Fruit fly (Drosophila melanogaster): ENCODE results near the gene CG32264.

Gene CG32264

DNA sequence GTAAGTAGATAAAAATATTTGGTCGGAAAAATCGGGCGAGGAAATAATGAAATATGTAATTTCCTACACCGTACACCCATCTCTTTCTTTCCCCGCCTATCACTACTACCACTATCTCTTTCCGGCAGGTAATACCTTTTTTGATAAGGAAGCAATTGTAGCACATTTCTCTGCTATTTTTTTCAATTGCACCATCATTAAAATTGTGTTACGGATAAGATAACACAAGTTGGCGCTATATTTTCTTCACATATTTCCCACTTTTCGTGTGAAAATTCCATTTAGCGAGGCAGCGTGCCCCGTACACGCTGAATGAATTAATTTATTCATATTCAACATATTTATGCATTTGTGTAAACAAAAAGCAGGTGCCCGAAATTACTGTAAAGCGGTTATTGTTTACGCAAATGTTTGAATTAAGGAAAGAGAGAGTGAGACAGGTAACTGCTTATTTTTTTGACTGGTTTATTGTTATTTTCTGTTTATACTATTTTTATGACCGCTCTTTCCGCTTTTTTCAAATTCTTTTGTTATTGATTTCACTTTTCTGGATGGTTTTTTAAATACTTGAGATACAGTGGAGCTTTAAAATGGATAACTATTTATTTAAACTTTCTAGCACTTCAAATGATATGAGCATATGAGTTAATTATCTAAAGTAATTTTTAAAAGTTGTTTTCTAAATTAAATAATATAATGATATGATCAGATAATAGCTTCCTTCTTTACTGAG lies 19.7 kb downstream of the CG32264 start (continued):
- TF ChIP-seq bbx (GFP tag; IDR thresholded peaks at IDR 0.05; ENCODE audit: partially characterized antibody) (no peak), scrt (GFP tag; optimal IDR thresholded peaks at IDR 0.05) (no peak), ash1 (GFP tag; optimal IDR thresholded peaks at IDR 0.05) (no peak), al (GFP tag; IDR thresholded peaks at IDR 0.05) (peak; percentile 49; the same call in 1 of the 2 replicates), Nf-YA (GFP tag; IDR thresholded peaks at IDR 0.05) (peak; percentile 50; the same call in 1 of the 2 replicates), kay (GFP tag; optimal IDR thresholded peaks at IDR 0.05) (no peak), CG15696 (tag; optimal IDR thresholded peaks at IDR 0.05) (no peak), dmrt99B (tag; optimal IDR thresholded peaks at IDR 0.05) (peak; percentile 66), tgo (GFP tag; IDR thresholded peaks at IDR 0.05) (peak; percentile 58), Blimp-1 (GFP tag; optimal IDR thresholded peaks at IDR 0.05) (peak; percentile 69)

DNA sequence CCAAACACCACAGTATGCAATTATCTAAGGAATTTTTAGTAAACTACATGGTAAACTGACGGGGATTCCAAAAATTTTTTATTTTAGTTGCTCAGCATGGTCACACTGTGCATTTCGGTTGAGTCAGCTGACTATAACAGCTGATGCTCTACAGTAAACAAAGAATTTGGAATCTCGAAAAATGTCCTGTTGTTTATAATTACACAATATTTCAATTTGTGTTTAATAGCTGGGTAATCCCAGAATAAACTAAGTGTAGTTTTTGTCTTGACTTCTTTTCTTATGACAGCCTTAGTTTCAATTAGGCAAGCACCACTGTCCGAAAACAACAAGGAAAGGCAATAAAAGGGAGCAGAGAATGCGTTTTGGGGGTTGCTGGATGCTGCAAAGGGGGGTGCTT lies 20.6 kb downstream of the CG32264 start:
- TF ChIP-seq Abd-B (GFP tag; optimal IDR thresholded peaks at IDR 0.05): peak; percentile 11
- TF ChIP-seq CG12071 (GFP tag; optimal IDR thresholded peaks at IDR 0.05): no peak
- TF ChIP-seq sisA (GFP tag; IDR thresholded peaks at IDR 0.05): peak; percentile 48; the same call in 1 of the 2 replicates
- 0 out of 2 replicates have a peak, but pooled peaks have one; percentile 8 for TF ChIP-seq ttk (GFP tag; IDR thresholded peaks at IDR 0.05)
- TF ChIP-seq CG17829 (tag; optimal IDR thresholded peaks at IDR 0.05): peak; percentile 19
- TF ChIP-seq CG2678 (tag; optimal IDR thresholded peaks at IDR 0.05): peak; percentile 19
- no peak for TF ChIP-seq Kr (GFP tag; optimal IDR thresholded peaks at IDR 0.05)
- peak; percentile 57 for TF ChIP-seq gem (tag; optimal IDR thresholded peaks at IDR 0.05)
- TF ChIP-seq CG5180 (GFP tag; optimal IDR thresholded peaks at IDR 0.05): no peak
- TF ChIP-seq Oli (tag; optimal IDR thresholded peaks at IDR 0.05): peak; percentile 37
- no peak for TF ChIP-seq D19B (GFP tag; optimal IDR thresholded peaks at IDR 0.05)
- no peak for TF ChIP-seq D19A (tag; optimal IDR thresholded peaks at IDR 0.05)
- no peak for TF ChIP-seq cwo (GFP tag; optimal IDR thresholded peaks at IDR 0.05)
- TF ChIP-seq Chrac-16 (GFP tag; optimal IDR thresholded peaks at IDR 0.05): no peak
- no peak for TF ChIP-seq TFAM (GFP tag; optimal IDR thresholded peaks at IDR 0.05)
- peak; percentile 16 for TF ChIP-seq nmo (GFP tag; optimal IDR thresholded peaks at IDR 0.05)
- TF ChIP-seq CG8924 (tag; optimal IDR thresholded peaks at IDR 0.05): no peak
- no peak for TF ChIP-seq Bgb (GFP tag; IDR thresholded peaks at IDR 0.05; ENCODE audit: partially characterized antibody)
- TF ChIP-seq CG13123 (GFP tag; optimal IDR thresholded peaks at IDR 0.05): no peak
- TF ChIP-seq chinmo (GFP tag; IDR thresholded peaks at IDR 0.05; ENCODE audit: partially characterized antibody): 0 out of 4 replicates have a peak, but pooled peaks have one; percentile 43
- TF ChIP-seq CG1024 (GFP tag; IDR thresholded peaks at IDR 0.05): 0 out of 2 replicates have a peak, but pooled peaks have one; percentile 8
- TF ChIP-seq CG14441 (GFP tag; IDR thresholded peaks at IDR 0.05): peak; percentile 71
- TF ChIP-seq Trl (optimal IDR thresholded peaks at IDR 0.05): no peak
- peak; percentile 1 for TF ChIP-seq Trl (GFP tag; optimal IDR thresholded peaks at IDR 0.05)
- TF ChIP-seq otp (GFP tag; IDR thresholded peaks at IDR 0.05): 0 out of 3 replicates have a peak, but pooled peaks have one; percentile 6
- no peak for TF ChIP-seq hkb (optimal IDR thresholded peaks at IDR 0.05)
- TF ChIP-seq hkb (GFP tag; IDR thresholded peaks at IDR 0.05): peak; percentile 49; the same call in 1 of the 2 replicates
- TF ChIP-seq Spps (tag; optimal IDR thresholded peaks at IDR 0.05): no peak
- no peak for TF ChIP-seq CG18011 (GFP tag; optimal IDR thresholded peaks at IDR 0.05)
- TF ChIP-seq CG10431 (GFP tag; optimal IDR thresholded peaks at IDR 0.05): peak; percentile 96
- TF ChIP-seq H15 (GFP tag; IDR thresholded peaks at IDR 0.05): peak; percentile 49; the same call in 1 of the 3 replicates
- peak; percentile 20; the same call in 1 of the 2 replicates for TF ChIP-seq sob (GFP tag; IDR thresholded peaks at IDR 0.05)
- peak; percentile 27 for TF ChIP-seq phol (tag; optimal IDR thresholded peaks at IDR 0.05)
- 0 out of 2 replicates have a peak, but pooled peaks have one; percentile 5 for TF ChIP-seq CG9215 (GFP tag; IDR thresholded peaks at IDR 0.05)
- TF ChIP-seq chm (GFP tag; IDR thresholded peaks at IDR 0.05): peak; percentile 10; the same call in 1 of the 2 replicates
- no peak for TF ChIP-seq scrt (GFP tag; optimal IDR thresholded peaks at IDR 0.05)
- TF ChIP-seq lilli (GFP tag; optimal IDR thresholded peaks at IDR 0.05): peak; percentile 18
- TF ChIP-seq CG34224 (GFP tag; IDR thresholded peaks at IDR 0.05; ENCODE audit: partially characterized antibody): no peak
- no peak for TF ChIP-seq Drgx (GFP tag; IDR thresholded peaks at IDR 0.05)
